Fruit fly (Drosophila melanogaster) whole organism, embryonic: ENCODE data around the gene Ca-Ma2d.

Source experiments
- Ada2b ChIP-seq: fragments of 200-800 bp; sonication (Bioruptor generic); IDR thresholded peaks from 2 replicates; pipeline ENCODE4 v1.3.6; 2022; ENCODE audit warnings: missing biosample characterization, missing genetic modification characterization
- CG10431 ChIP-seq: fragments of 200-800 bp; sonication (Bioruptor generic); optimal IDR thresholded peaks from 3 replicates; lab custom pipeline; 2018; ENCODE audit warnings: missing biosample characterization, mild to moderate bottlenecking, missing genetic modification characterization
- CG10462 ChIP-seq: fragments of 200-800 bp; sonication (Bioruptor generic); optimal IDR thresholded peaks from 2 replicates; lab custom pipeline; 2016; ENCODE audit warnings: missing biosample characterization, missing genetic modification characterization
- CG10565 ChIP-seq: fragments of 200-800 bp; sonication (Bioruptor generic); optimal IDR thresholded peaks from 3 replicates; lab custom pipeline; 2016; ENCODE audit warnings: missing biosample characterization, mild to moderate bottlenecking, missing genetic modification characterization
- CG12236 ChIP-seq: fragments of 200-800 bp; sonication (Bioruptor generic); optimal IDR thresholded peaks from 2 replicates; lab custom pipeline; 2016; ENCODE audit warnings: missing biosample characterization, missing genetic modification characterization
- CG12942 ChIP-seq: fragments of 200-800 bp; sonication (Bioruptor generic); optimal IDR thresholded peaks from 3 replicates; lab custom pipeline; 2016; ENCODE audit warnings: missing biosample characterization, missing genetic modification characterization
- CG13296 ChIP-seq: fragments of 200-800 bp; sonication (Bioruptor generic); optimal IDR thresholded peaks from 3 replicates; lab custom pipeline; 2018; ENCODE audit warnings: missing biosample characterization, mild to moderate bottlenecking, missing genetic modification characterization
- CG14667 ChIP-seq: fragments of 200-800 bp; sonication (Bioruptor generic); IDR thresholded peaks from 2 replicates; pipeline ENCODE4 v1.3.6; 2022; ENCODE audit warnings: missing biosample characterization, missing genetic modification characterization
- CG15073 ChIP-seq: fragments of 200-800 bp; sonication (Bioruptor generic); optimal IDR thresholded peaks from 2 replicates; lab custom pipeline; 2016; ENCODE audit warnings: missing biosample characterization, missing genetic modification characterization
- CG1529 ChIP-seq: fragments of 200-800 bp; sonication (Bioruptor generic); optimal IDR thresholded peaks from 3 replicates; lab custom pipeline; 2018; ENCODE audit warnings: missing biosample characterization, missing genetic modification characterization
- CG15601 ChIP-seq: fragments of 200-800 bp; sonication (Bioruptor generic); optimal IDR thresholded peaks from 3 replicates; lab custom pipeline; 2019; ENCODE audit warnings: missing biosample characterization, mild to moderate bottlenecking, missing genetic modification characterization, moderate library complexity
- CG17186 ChIP-seq: fragments of 200-800 bp; sonication (Bioruptor generic); optimal IDR thresholded peaks from 3 replicates; lab custom pipeline; 2017; ENCODE audit warnings: missing biosample characterization, missing genetic modification reagents, missing genetic modification characterization
- CG18011 ChIP-seq: fragments of 200-800 bp; sonication (Bioruptor generic); optimal IDR thresholded peaks from 2 replicates; lab custom pipeline; 2017; ENCODE audit warnings: missing biosample characterization, missing genetic modification characterization, mild to moderate bottlenecking, moderate library complexity, missing genotype
- CG2202 ChIP-seq: fragments of 200-800 bp; sonication (Bioruptor generic); optimal IDR thresholded peaks from 2 replicates; lab custom pipeline; 2018; ENCODE audit warnings: missing biosample characterization, mild to moderate bottlenecking, missing genetic modification characterization
- CG32767 ChIP-seq: fragments of 200-800 bp; sonication (Bioruptor generic); IDR thresholded peaks from 2 replicates; pipeline ENCODE4 v1.3.6; 2022; ENCODE audit warnings: missing biosample characterization, missing genetic modification characterization
- CG42726 ChIP-seq: fragments of 200-800 bp; sonication (Bioruptor generic); IDR thresholded peaks from 2 replicates; pipeline ENCODE4 v1.3.6; 2022; ENCODE audit warnings: missing biosample characterization, missing genetic modification characterization; ENCODE audit not compliant: partially characterized antibody
- CG5245 ChIP-seq: fragments of 200-800 bp; sonication (Bioruptor generic); optimal IDR thresholded peaks from 3 replicates; lab custom pipeline; 2016; ENCODE audit warnings: missing biosample characterization, missing genetic modification characterization
- CG6683 ChIP-seq: fragments of 200-800 bp; sonication (Bioruptor generic); optimal IDR thresholded peaks from 2 replicates; lab custom pipeline; 2017; ENCODE audit warnings: missing biosample characterization, mild to moderate bottlenecking, missing genetic modification characterization, missing genetic modification reagents
- CG7271 ChIP-seq: fragments of 200-800 bp; sonication (Bioruptor generic); optimal IDR thresholded peaks from 2 replicates; lab custom pipeline; 2018; ENCODE audit warnings: missing biosample characterization, mild to moderate bottlenecking, missing genetic modification characterization, moderate library complexity
- CkIIα-i1 ChIP-seq: fragments of 200-800 bp; sonication (Bioruptor generic); IDR thresholded peaks from 2 replicates; pipeline ENCODE4 v1.3.6; 2022; ENCODE audit warnings: missing biosample characterization, missing genetic modification characterization
- Dad ChIP-seq: fragments of 200-800 bp; sonication (Bioruptor generic); optimal IDR thresholded peaks from 3 replicates; lab custom pipeline; 2016; ENCODE audit warnings: missing biosample characterization, missing genetic modification characterization
- Dip3 ChIP-seq: fragments of 200-800 bp; sonication (Bioruptor generic); optimal IDR thresholded peaks from 3 replicates; lab custom pipeline; 2016; ENCODE audit warnings: missing biosample characterization, missing genetic modification characterization
- ERR ChIP-seq: fragments of 200-800 bp; sonication (Bioruptor generic); optimal IDR thresholded peaks from 2 replicates; lab custom pipeline; 2016; ENCODE audit warnings: missing biosample characterization, missing genetic modification characterization
- HLH54F ChIP-seq: fragments of 200-800 bp; sonication (Bioruptor generic); optimal IDR thresholded peaks from 3 replicates; lab custom pipeline; 2016; ENCODE audit warnings: missing biosample characterization, missing genetic modification characterization
- Hr51 ChIP-seq, 2 experiments: fragments of 200-800 bp; sonication (Bioruptor generic); optimal IDR thresholded peaks; 2 replicates in 1 of 2; 3 replicates in 1 of 2; lab custom pipeline; 2016 to 2018; ENCODE audit warnings: missing biosample characterization in 2 of 2, missing genetic modification characterization in 2 of 2, mild to moderate bottlenecking in 1 of 2, moderate library complexity in 1 of 2
- Meics ChIP-seq: fragments of 200-800 bp; sonication (Bioruptor generic); optimal IDR thresholded peaks from 2 replicates; lab custom pipeline; 2017; ENCODE audit warnings: missing biosample characterization, mild to moderate bottlenecking, missing genetic modification characterization
- Neu2 ChIP-seq: fragments of 200-800 bp; sonication (Bioruptor generic); optimal IDR thresholded peaks from 3 replicates; lab custom pipeline; 2016; ENCODE audit warnings: missing biosample characterization, missing genetic modification characterization, borderline replicate concordance
- Optix ChIP-seq: fragments of 200-800 bp; sonication (Bioruptor generic); IDR thresholded peaks from 3 replicates; pipeline ENCODE4 v1.3.6; 2022; ENCODE audit warnings: missing biosample characterization, missing genetic modification characterization
- al ChIP-seq: fragments of 200-800 bp; sonication (Bioruptor generic); IDR thresholded peaks from 2 replicates; pipeline ENCODE4 v1.3.6; 2022; ENCODE audit warnings: missing biosample characterization, missing genetic modification characterization
- chif ChIP-seq, 2 experiments: fragments of 200-800 bp; sonication (Bioruptor generic); optimal IDR thresholded peaks; 3 replicates each; lab custom pipeline; 2016; ENCODE audit warnings: missing biosample characterization in 2 of 2, missing genetic modification characterization in 2 of 2
- dati ChIP-seq: fragments of 200-800 bp; sonication (Bioruptor generic); IDR thresholded peaks from 2 replicates; pipeline ENCODE4 v1.3.6; 2022; ENCODE audit warnings: missing biosample characterization, missing genetic modification characterization
- dmrt99B ChIP-seq: fragments of 200-800 bp; sonication (Bioruptor generic); optimal IDR thresholded peaks from 2 replicates; lab custom pipeline; 2018; ENCODE audit warnings: missing biosample characterization, mild to moderate bottlenecking, missing genetic modification characterization, moderate library complexity
- fd64A ChIP-seq: fragments of 200-800 bp; sonication (Bioruptor generic); optimal IDR thresholded peaks from 3 replicates; lab custom pipeline; 2018; ENCODE audit warnings: missing biosample characterization, mild to moderate bottlenecking, missing genetic modification characterization
- fru ChIP-seq: fragments of >200 bp; optimal IDR thresholded peaks from 2 replicates; lab custom pipeline; 2017
- gfzf ChIP-seq: fragments of 200-800 bp; sonication (Bioruptor generic); optimal IDR thresholded peaks from 2 replicates; lab custom pipeline; 2016; ENCODE audit warnings: missing biosample characterization, mild to moderate bottlenecking, missing genetic modification characterization, moderate library complexity
- gsb-n ChIP-seq: fragments of 200-800 bp; sonication (Bioruptor generic); optimal IDR thresholded peaks from 3 replicates; lab custom pipeline; 2018; ENCODE audit warnings: missing biosample characterization, mild to moderate bottlenecking, missing genetic modification characterization
- jing ChIP-seq: fragments of 200-800 bp; sonication (Bioruptor generic); optimal IDR thresholded peaks from 2 replicates; lab custom pipeline; 2018; ENCODE audit warnings: missing biosample characterization, mild to moderate bottlenecking, missing genetic modification characterization
- klu ChIP-seq: fragments of 200-800 bp; sonication (Bioruptor generic); IDR thresholded peaks from 2 replicates; pipeline ENCODE4 v1.3.6; 2022; ENCODE audit warnings: missing biosample characterization, missing genetic modification characterization
- knrl ChIP-seq: fragments of 200-800 bp; sonication (Bioruptor generic); IDR thresholded peaks from 3 replicates; pipeline ENCODE4 v1.3.6; 2022; ENCODE audit warnings: missing biosample characterization, missing genetic modification characterization; ENCODE audit not compliant: partially characterized antibody
- lilli ChIP-seq: fragments of 200-800 bp; sonication (Bioruptor generic); optimal IDR thresholded peaks from 3 replicates; lab custom pipeline; 2016; ENCODE audit warnings: missing biosample characterization, missing genetic modification characterization
- p53 ChIP-seq: fragments of 200-800 bp; sonication (Bioruptor generic); optimal IDR thresholded peaks from 2 replicates; lab custom pipeline; 2016; ENCODE audit warnings: missing biosample characterization, missing genetic modification characterization
- ro ChIP-seq: fragments of 200-800 bp; sonication (Bioruptor generic); IDR thresholded peaks from 2 replicates; pipeline ENCODE4 v1.3.6; 2022; ENCODE audit warnings: missing biosample characterization, missing genetic modification characterization
- run ChIP-seq: fragments of 200-800 bp; sonication (Bioruptor generic); optimal IDR thresholded peaks from 3 replicates; lab custom pipeline; 2018; ENCODE audit warnings: missing biosample characterization, mild to moderate bottlenecking, missing genetic modification characterization
- salm ChIP-seq: fragments of 200-800 bp; sonication (Bioruptor generic); optimal IDR thresholded peaks from 2 replicates; lab custom pipeline; 2018; ENCODE audit warnings: missing biosample characterization, mild to moderate bottlenecking, missing genetic modification characterization
- sens-2 ChIP-seq: fragments of 200-800 bp; sonication (Bioruptor generic); IDR thresholded peaks from 2 replicates; pipeline ENCODE4 v1.3.6; 2022; ENCODE audit warnings: missing biosample characterization, missing genetic modification characterization
- sisA ChIP-seq: fragments of 200-800 bp; sonication (Bioruptor generic); IDR thresholded peaks from 2 replicates; pipeline ENCODE4 v1.3.6; 2022; ENCODE audit warnings: missing biosample characterization, missing genetic modification characterization
- slp2 ChIP-seq: fragments of 200-800 bp; sonication (Bioruptor generic); optimal IDR thresholded peaks from 2 replicates; lab custom pipeline; 2016; ENCODE audit warnings: missing biosample characterization, missing genetic modification characterization
- tll ChIP-seq, 2 experiments: fragments of 200-800 bp in 1 of 2; fragments of >200 bp in 1 of 2; sonication (Bioruptor generic) in 1 of 2; optimal IDR thresholded peaks; 2 replicates each; lab custom pipeline; 2017 to 2019; ENCODE audit warnings: missing biosample characterization in 2 of 2, missing genetic modification characterization in 2 of 2, mild to moderate bottlenecking in 1 of 2, moderate library complexity in 1 of 2
- ttk ChIP-seq: fragments of 200-800 bp; sonication (Bioruptor generic); IDR thresholded peaks from 2 replicates; pipeline ENCODE4 v2.1.2; 2022; ENCODE audit warnings: missing biosample characterization, missing genetic modification characterization
- zen ChIP-seq: fragments of 200-800 bp; sonication (Bioruptor generic); optimal IDR thresholded peaks from 3 replicates; lab custom pipeline; 2018; ENCODE audit warnings: missing biosample characterization, mild to moderate bottlenecking, missing genetic modification characterization, moderate library complexity

The Ca-Ma2d gene

dm6 chr2L:16285692-16286359 is 54.6 kb downstream of the Ca-Ma2d start (continued):
- TF ChIP-seq run (tag; lab: Kevin White, UChicago) (peak; percentile 59), tll (GFP tag; optimal IDR thresholded peaks at IDR 0.05; lab: Kevin White, UChicago) (no peak), slp2 (peak; percentile 85), CG10431 (GFP tag; lab: Kevin White, UChicago) (peak; percentile 65), al (GFP tag; lab: Robert Waterston, UW) (no peak), Neu2 (peak; percentile 63), Meics (GFP tag; lab: Kevin White, UChicago) (peak; percentile 84), CG2202 (tag; lab: Kevin White, UChicago) (peak; percentile 77), fru (no peak), CG18011 (GFP tag; lab: Kevin White, UChicago) (peak; percentile 71), ro (GFP tag; lab: Robert Waterston, UW) (no peak), Hr51 (GFP tag; optimal IDR thresholded peaks at IDR 0.05; lab: Kevin White, UChicago) (peak; percentile 71 to 88), gsb-n (tag; lab: Kevin White, UChicago) (peak; percentile 80), CG15601 (peak; percentile 75), CG10462 (peak; percentile 64), chif (GFP tag; optimal IDR thresholded peaks at IDR 0.05; lab: Kevin White, UChicago) (peak; percentile 84 to 92), CG14667 (no peak), CG10565 (GFP tag; lab: Kevin White, UChicago) (no peak), dati (no peak), klu (no peak), CG13296 (peak; percentile 57), knrl (no peak), fd64A (GFP tag; lab: Kevin White, UChicago) (peak; percentile 62), dmrt99B (peak; percentile 91), ttk (GFP tag; lab: Robert Waterston, UW) (no peak), sisA (GFP tag; lab: Robert Waterston, UW) (no peak), CG7271 (tag; lab: Kevin White, UChicago) (no peak), CG17186 (GFP tag; lab: Kevin White, UChicago) (peak; percentile 47), HLH54F (peak; percentile 87), Ada2b (GFP tag; lab: Robert Waterston, UW) (no peak), sens-2 (GFP tag; lab: Robert Waterston, UW) (no peak), jing (GFP tag; lab: Kevin White, UChicago) (peak; percentile 86), ERR (peak; percentile 59), CG12236 (GFP tag; lab: Kevin White, UChicago) (peak; percentile 84), Optix (GFP tag; lab: Robert Waterston, UW) (no peak), Dad (GFP tag; lab: Kevin White, UChicago) (peak; percentile 71), p53 (GFP tag; lab: Kevin White, UChicago) (peak; percentile 54), zen (tag; lab: Kevin White, UChicago) (peak; percentile 88), CG5245 (GFP tag; lab: Kevin White, UChicago) (peak; percentile 78), CkIIα-i1 (GFP tag; lab: Robert Waterston, UW) (no peak), gfzf (GFP tag; lab: Kevin White, UChicago) (no peak), CG12942 (GFP tag; lab: Kevin White, UChicago) (peak; percentile 81), CG15073 (GFP tag; lab: Kevin White, UChicago) (no peak), salm (tag; lab: Kevin White, UChicago) (peak; percentile 82), CG1529 (peak; percentile 73), CG32767 (no peak), CG6683 (GFP tag; lab: Kevin White, UChicago) (peak; percentile 33), Dip3 (GFP tag; lab: Kevin White, UChicago) (peak; percentile 86), CG42726 (GFP tag; lab: Robert Waterston, UW) (no peak), lilli (GFP tag; lab: Kevin White, UChicago) (peak; percentile 86)
